Worm (Caenorhabditis elegans) whole organism, early embryonic: ENCODE data around the gene crn-7.

Experiments
- aly-1 ChIP-seq: sonication (generic microtip); optimal IDR thresholded peaks from 2 replicates; lab custom pipeline; 2016; ENCODE audit warnings: missing genetic modification characterization, missing compliant biosample characterization
- ama-1 ChIP-seq: fragments of 150-350 bp; optimal IDR thresholded peaks from 2 replicates; lab custom pipeline; 2014
- ceh-13 ChIP-seq: fragments of 200-800 bp; sonication (Bioruptor generic); optimal IDR thresholded peaks from 2 replicates; lab custom pipeline; 2018; ENCODE audit warnings: mild to moderate bottlenecking, missing genetic modification characterization, missing compliant biosample characterization
- ets-7 ChIP-seq: sonication (generic microtip); optimal IDR thresholded peaks from 2 replicates; lab custom pipeline; 2016; ENCODE audit warnings: missing genotype, missing genetic modification characterization, missing compliant biosample characterization
- flt-1 ChIP-seq: fragments of 200-800 bp; sonication (Bioruptor generic); IDR thresholded peaks from 2 replicates; pipeline ENCODE4 v1.3.6; 2022; ENCODE audit warnings: missing genetic modification characterization, missing compliant biosample characterization
- hmbx-1 ChIP-seq: sonication (generic microtip); optimal IDR thresholded peaks from 2 replicates; lab custom pipeline; 2016; ENCODE audit warnings: mild to moderate bottlenecking, missing genetic modification characterization, missing compliant biosample characterization
- hmg-4 ChIP-seq: fragments of 200-800 bp; sonication (Bioruptor generic); optimal IDR thresholded peaks from 2 replicates; lab custom pipeline; 2018; ENCODE audit warnings: mild to moderate bottlenecking, missing genetic modification characterization, missing compliant biosample characterization
- hnd-1 ChIP-seq: sonication (generic microtip); optimal IDR thresholded peaks from 2 replicates; lab custom pipeline; 2016; ENCODE audit warnings: missing genetic modification characterization, missing compliant biosample characterization
- pes-1 ChIP-seq: fragments of 200-800 bp; sonication (Bioruptor generic); IDR thresholded peaks from 2 replicates; pipeline ENCODE4 v1.3.6; 2022; ENCODE audit warnings: missing genetic modification reagents, missing genetic modification characterization, missing compliant biosample characterization
- scrt-1 ChIP-seq: fragments of 200-800 bp; sonication (Bioruptor generic); IDR thresholded peaks from 2 replicates; pipeline ENCODE4 v1.3.6; 2022; ENCODE audit warnings: missing genetic modification characterization, missing compliant biosample characterization
- sea-1 ChIP-seq: fragments of 200-800 bp; sonication (Bioruptor generic); conservative IDR thresholded peaks from 2 replicates; pipeline ENCODE4 v1.3.6; 2022; ENCODE audit warnings: missing genetic modification characterization, missing compliant biosample characterization
- tbx-11 ChIP-seq: fragments of 200-800 bp; sonication (Bioruptor generic); IDR thresholded peaks from 2 replicates; pipeline ENCODE4 v1.3.6; 2022; ENCODE audit warnings: missing genetic modification characterization, missing compliant biosample characterization
- tbx-37 ChIP-seq: fragments of 200-800 bp; sonication (Bioruptor generic); conservative IDR thresholded peaks from 2 replicates; pipeline ENCODE4 v1.3.6; 2022; ENCODE audit warnings: missing genetic modification reagents, missing genetic modification characterization, missing compliant biosample characterization
- tra-4 ChIP-seq: sonication (generic microtip); optimal IDR thresholded peaks from 2 replicates; lab custom pipeline; 2017; ENCODE audit warnings: missing genetic modification characterization, missing compliant biosample characterization

DNA sequence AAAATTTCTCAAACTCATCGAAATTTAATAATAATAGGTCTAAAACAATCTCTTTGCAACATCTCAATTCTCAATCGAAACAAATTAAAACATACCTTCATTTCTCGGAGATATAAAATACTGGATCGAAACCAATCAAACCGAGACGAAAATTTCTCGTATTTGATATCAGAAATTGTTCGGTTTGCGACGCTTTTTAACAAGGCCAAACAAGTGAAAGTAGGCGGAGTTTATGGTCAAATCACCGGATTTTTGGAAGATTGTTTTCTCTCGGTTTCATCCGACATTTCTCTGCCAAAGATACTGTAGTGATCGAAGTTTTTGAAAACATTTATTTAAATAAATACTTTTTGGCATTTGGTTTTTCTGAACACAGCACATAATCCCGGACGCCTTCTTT lies 33.0 kb upstream of the crn-7 start, which contains the start of gene C02F5.14:
- no peak for TF ChIP-seq hmg-4 (GFP tag; lab: Kevin White, UChicago)
- TF ChIP-seq hmbx-1 (tag; lab: Kevin White, UChicago) = no peak
- TF ChIP-seq ama-1 (lab: Kevin White, UChicago) = no peak
- TF ChIP-seq tra-4 (tag; lab: Kevin White, UChicago) = no peak
- TF ChIP-seq pes-1 = no peak
- no peak for TF ChIP-seq scrt-1
- TF ChIP-seq tbx-11 = no peak
- TF ChIP-seq aly-1 (tag; lab: Kevin White, UChicago) = no peak
- TF ChIP-seq ceh-13 (GFP tag; lab: Kevin White, UChicago) = no peak
- no peak for TF ChIP-seq flt-1 (GFP tag; lab: Robert Waterston, UW)
- TF ChIP-seq tbx-37 (GFP tag; lab: Robert Waterston, UW) = no peak
- TF ChIP-seq sea-1 (GFP tag; lab: Robert Waterston, UW) = no peak
- TF ChIP-seq ets-7 = no peak
- TF ChIP-seq hnd-1 (tag; lab: Kevin White, UChicago) = no peak
